Worm (Caenorhabditis elegans) whole organism, L2 larva: ENCODE measurements around the gene ncs-7.
A peak's percentile ranks its signal among the peaks of the same experiment; 100 is the strongest.

ENCODE experiments used
- C34F6.9 ChIP-seq: fragments of 150-350 bp; optimal IDR thresholded peaks from 2 replicates; lab custom pipeline; 2014; ENCODE audit warnings: missing biosample characterization, missing genetic modification characterization
- F13H6.1 ChIP-seq: sonication (generic microtip); optimal IDR thresholded peaks from 2 replicates; lab custom pipeline; 2016; ENCODE audit warnings: missing genetic modification characterization, missing compliant biosample characterization
- R02D3.7 ChIP-seq: fragments of 150-350 bp; optimal IDR thresholded peaks from 2 replicates; lab custom pipeline; 2014; ENCODE audit warnings: missing biosample characterization, missing genetic modification characterization
- Y55F3AM.14 ChIP-seq: fragments of 200-800 bp; sonication (Bioruptor generic); optimal IDR thresholded peaks from 2 replicates; lab custom pipeline; 2018; ENCODE audit warnings: mild to moderate bottlenecking, missing genetic modification characterization, missing compliant biosample characterization
- ZK546.5 ChIP-seq: sonication (generic microtip); optimal IDR thresholded peaks from 2 replicates; lab custom pipeline; 2017; ENCODE audit warnings: missing biosample characterization, missing genetic modification characterization
- alr-1 ChIP-seq: fragments of 150-350 bp; optimal IDR thresholded peaks from 2 replicates; lab custom pipeline; 2014; ENCODE audit warnings: missing biosample characterization, missing genetic modification characterization
- aly-2 ChIP-seq: fragments of 150-350 bp; optimal IDR thresholded peaks from 2 replicates; lab custom pipeline; 2014; ENCODE audit warnings: missing biosample characterization, missing genetic modification characterization
- blmp-1 ChIP-seq: sonication (generic microtip); optimal IDR thresholded peaks from 2 replicates; lab custom pipeline; 2017; ENCODE audit warnings: missing genetic modification characterization, mild to moderate bottlenecking, missing compliant biosample characterization, antibody characterized with exemption, moderate library complexity; ENCODE audit not compliant: insufficient read depth
- ceh-16 ChIP-seq: fragments of 150-350 bp; optimal IDR thresholded peaks from 2 replicates; lab custom pipeline; 2014; ENCODE audit warnings: missing biosample characterization, missing genetic modification characterization
- ceh-82 ChIP-seq: fragments of 150-350 bp; optimal IDR thresholded peaks from 2 replicates; lab custom pipeline; 2014; ENCODE audit warnings: missing biosample characterization, missing genetic modification characterization
- dmd-4 ChIP-seq: sonication (generic microtip); optimal IDR thresholded peaks from 2 replicates; lab custom pipeline; 2017; ENCODE audit warnings: missing biosample characterization, missing genetic modification characterization
- egl-27 ChIP-seq: sonication (generic microtip); optimal IDR thresholded peaks from 3 replicates; lab custom pipeline; 2017; ENCODE audit warnings: missing biosample characterization, missing genetic modification reagents, missing genetic modification characterization
- elt-1 ChIP-seq: fragments of 150-350 bp; optimal IDR thresholded peaks from 2 replicates; lab custom pipeline; 2014; ENCODE audit warnings: missing biosample characterization, missing genetic modification characterization
- elt-3 ChIP-seq: sonication (generic microtip); optimal IDR thresholded peaks from 2 replicates; lab custom pipeline; 2017; ENCODE audit warnings: missing biosample characterization, missing genetic modification characterization
- fos-1 ChIP-seq: fragments of 150-350 bp; optimal IDR thresholded peaks from 2 replicates; lab custom pipeline; 2014; ENCODE audit warnings: missing biosample characterization, missing genetic modification characterization
- gmeb-1 ChIP-seq: fragments of 150-350 bp; optimal IDR thresholded peaks from 2 replicates; lab custom pipeline; 2014; ENCODE audit warnings: missing biosample characterization, missing genetic modification characterization
- lin-11 ChIP-seq: fragments of 150-350 bp; sonication (generic microtip); optimal IDR thresholded peaks from 2 replicates; lab custom pipeline; 2014; ENCODE audit warnings: missing biosample characterization, missing genetic modification characterization, inconsistent platforms, mixed read lengths
- lin-13 ChIP-seq: fragments of 150-350 bp; optimal IDR thresholded peaks from 2 replicates; lab custom pipeline; 2014; ENCODE audit warnings: missing biosample characterization, missing genetic modification reagents, missing genetic modification characterization
- lin-39 ChIP-seq: fragments of 150-350 bp; optimal IDR thresholded peaks from 2 replicates; lab custom pipeline; 2014; ENCODE audit warnings: missing biosample characterization, missing genetic modification reagents, missing genetic modification characterization
- lsy-2 ChIP-seq, 2 experiments: fragments of 150-350 bp in 1 of 2; sonication (generic microtip) in 1 of 2; optimal IDR thresholded peaks; 2 replicates each; lab custom pipeline; 2014 to 2017; ENCODE audit warnings: missing biosample characterization in 2 of 2, missing genetic modification characterization in 2 of 2
- mbf-1 ChIP-seq: sonication (generic microtip); optimal IDR thresholded peaks from 2 replicates; lab custom pipeline; 2017; ENCODE audit warnings: missing biosample characterization, missing genetic modification characterization
- mdl-1 ChIP-seq, 2 experiments: fragments of 150-350 bp in 1 of 2; sonication (generic microtip) in 1 of 2; optimal IDR thresholded peaks; 2 replicates each; lab custom pipeline; 2017; ENCODE audit warnings: missing biosample characterization in 2 of 2, missing genetic modification characterization in 2 of 2
- nhr-11 ChIP-seq: fragments of 150-350 bp; optimal IDR thresholded peaks from 2 replicates; lab custom pipeline; 2014; ENCODE audit warnings: missing biosample characterization, missing genetic modification characterization
- nhr-129 ChIP-seq: fragments of 150-350 bp; optimal IDR thresholded peaks from 2 replicates; lab custom pipeline; 2014; ENCODE audit warnings: missing biosample characterization, missing genetic modification characterization
- nhr-21 ChIP-seq: fragments of 150-350 bp; optimal IDR thresholded peaks from 2 replicates; lab custom pipeline; 2014; ENCODE audit warnings: missing biosample characterization, missing genetic modification characterization
- nhr-23 ChIP-seq: fragments of 150-350 bp; optimal IDR thresholded peaks from 2 replicates; lab custom pipeline; 2014; ENCODE audit warnings: missing biosample characterization, missing genetic modification reagents, missing genetic modification characterization
- nhr-237 ChIP-seq: fragments of 150-350 bp; optimal IDR thresholded peaks from 2 replicates; lab custom pipeline; 2014; ENCODE audit warnings: missing biosample characterization, missing genetic modification characterization
- nhr-25 ChIP-seq: fragments of 150-350 bp; sonication (generic microtip); optimal IDR thresholded peaks from 3 replicates; lab custom pipeline; 2014; ENCODE audit warnings: missing biosample characterization, missing genetic modification characterization
- nhr-6 ChIP-seq: fragments of 150-350 bp; optimal IDR thresholded peaks from 2 replicates; lab custom pipeline; 2014; ENCODE audit warnings: missing biosample characterization, missing genetic modification characterization
- nhr-77 ChIP-seq: fragments of 150-350 bp; optimal IDR thresholded peaks from 2 replicates; lab custom pipeline; 2014; ENCODE audit warnings: missing biosample characterization, missing genetic modification characterization
- peb-1 ChIP-seq: fragments of 150-350 bp; optimal IDR thresholded peaks from 2 replicates; lab custom pipeline; 2014; ENCODE audit warnings: missing biosample characterization, missing genetic modification characterization
- skn-1 ChIP-seq: sonication (generic microtip); optimal IDR thresholded peaks from 2 replicates; lab custom pipeline; 2017; ENCODE audit warnings: missing biosample characterization, missing genetic modification characterization
- sma-3 ChIP-seq: sonication (generic microtip); optimal IDR thresholded peaks from 2 replicates; lab custom pipeline; 2016; ENCODE audit warnings: missing genetic modification reagents, missing genetic modification characterization, missing compliant biosample characterization
- sma-9 ChIP-seq, 2 experiments: fragments of 150-350 bp in 1 of 2; sonication (generic microtip) in 1 of 2; optimal IDR thresholded peaks; 2 replicates each; lab custom pipeline; 2014 to 2016; ENCODE audit warnings: missing genetic modification characterization in 2 of 2, mild to moderate bottlenecking in 1 of 2, missing biosample characterization in 1 of 2, missing compliant biosample characterization in 1 of 2, missing genetic modification reagents in 1 of 2, moderate library complexity in 1 of 2
- snpc-4 ChIP-seq: fragments of 150-350 bp; optimal IDR thresholded peaks from 2 replicates; lab custom pipeline; 2014; ENCODE audit warnings: missing biosample characterization, missing genetic modification characterization
- unc-55 ChIP-seq: fragments of 150-350 bp; sonication (generic microtip); optimal IDR thresholded peaks from 3 replicates; lab custom pipeline; 2014; ENCODE audit warnings: missing biosample characterization, missing genetic modification reagents, missing genetic modification characterization
- ztf-1 ChIP-seq: fragments of 200-800 bp; sonication (Bioruptor generic); conservative IDR thresholded peaks from 2 replicates; pipeline ENCODE4 v1.3.6; 2022; ENCODE audit warnings: missing genetic modification characterization, missing compliant biosample characterization
- ztf-11 ChIP-seq: sonication (generic microtip); optimal IDR thresholded peaks from 2 replicates; lab custom pipeline; 2017; ENCODE audit warnings: missing biosample characterization, missing genetic modification characterization
- ztf-4 ChIP-seq: fragments of 150-350 bp; optimal IDR thresholded peaks from 2 replicates; lab custom pipeline; 2014; ENCODE audit warnings: missing biosample characterization, missing genetic modification characterization

ncs-7 gene

ce11 chrX:17611180-17611579 is 3.2 kb upstream of the ncs-7 start:
- TF ChIP-seq lin-13 (GFP tag; lab: Kevin White, UChicago) (peak; percentile 3), R02D3.7 (tag; lab: Kevin White, UChicago) (no peak), ztf-1 (GFP tag; lab: Robert Waterston, UW) (no peak), sma-3 (GFP tag; lab: Kevin White, UChicago) (peak; percentile 54), lsy-2 (tag; optimal IDR thresholded peaks at IDR 0.05; lab: Kevin White, UChicago) (peak in 1 of 2 experiments; percentile 28), nhr-129 (peak; percentile 12), nhr-21 (tag; lab: Kevin White, UChicago) (peak; percentile 23), sma-9 (GFP tag; optimal IDR thresholded peaks at IDR 0.05; lab: Kevin White, UChicago) (peak; percentile 31), sma-9 (tag; optimal IDR thresholded peaks at IDR 0.05; lab: Kevin White, UChicago) (no peak)

ce11 chrX:17613024-17613423 is 1.3 kb upstream of the ncs-7 start:
- TF ChIP-seq nhr-77 (tag; lab: Kevin White, UChicago) (no peak), mbf-1 (tag; lab: Kevin White, UChicago) (no peak), aly-2 (no peak), Y55F3AM.14 (no peak), gmeb-1 (tag; lab: Kevin White, UChicago) (no peak), mdl-1 (tag; optimal IDR thresholded peaks at IDR 0.05; lab: Kevin White, UChicago) (no peak), alr-1 (tag; lab: Kevin White, UChicago) (no peak), ceh-82 (tag; lab: Kevin White, UChicago) (no peak), sma-9 (GFP tag; optimal IDR thresholded peaks at IDR 0.05; lab: Kevin White, UChicago) (no peak), sma-9 (tag; optimal IDR thresholded peaks at IDR 0.05; lab: Kevin White, UChicago) (no peak), lin-39 (tag; lab: Kevin White, UChicago) (no peak), nhr-11 (no peak), elt-1 (no peak), snpc-4 (tag; lab: Kevin White, UChicago) (no peak), nhr-6 (no peak), ztf-11 (tag; lab: Kevin White, UChicago) (no peak), peb-1 (tag; lab: Kevin White, UChicago) (no peak), lin-11 (tag; lab: Kevin White, UChicago) (no peak), nhr-237 (no peak)
- TF ChIP-seq, all 48 proteins: peak for 0

ce11 chrX:17625245-17625644 is 10.9 kb downstream of the ncs-7 start:
- TF ChIP-seq snpc-4 (tag; lab: Kevin White, UChicago) (no peak), elt-3 (tag; lab: Kevin White, UChicago) (no peak), mdl-1 (tag; optimal IDR thresholded peaks at IDR 0.05; lab: Kevin White, UChicago) (no peak), F13H6.1 (tag; lab: Kevin White, UChicago) (no peak), nhr-77 (tag; lab: Kevin White, UChicago) (no peak), nhr-237 (no peak), ceh-16 (tag; lab: Kevin White, UChicago) (no peak), ZK546.5 (tag; lab: Kevin White, UChicago) (no peak), nhr-6 (no peak), ceh-82 (tag; lab: Kevin White, UChicago) (no peak), blmp-1 (tag; lab: Kevin White, UChicago) (no peak), nhr-21 (tag; lab: Kevin White, UChicago) (no peak), lin-11 (tag; lab: Kevin White, UChicago) (no peak), lsy-2 (tag; optimal IDR thresholded peaks at IDR 0.05; lab: Kevin White, UChicago) (no peak)

- no peak for TF ChIP-seq skn-1 (tag; lab: Kevin White, UChicago)
- no peak for TF ChIP-seq Y55F3AM.14
- no peak for TF ChIP-seq nhr-11
- TF ChIP-seq lsy-2 (tag; optimal IDR thresholded peaks at IDR 0.05; lab: Kevin White, UChicago): no peak
Observed at ce11 chrX:17625729-17626128, 11.4 kb downstream of the ncs-7 start.

ce11 chrX:17626599-17626998 is 12.3 kb downstream of the ncs-7 start:
- peak; percentile 17 for TF ChIP-seq nhr-129
- TF ChIP-seq mdl-1 (tag; optimal IDR thresholded peaks at IDR 0.05; lab: Kevin White, UChicago): no peak
- TF ChIP-seq lin-11 (tag; lab: Kevin White, UChicago): no peak

- TF ChIP-seq peb-1 (tag; lab: Kevin White, UChicago): no peak
- TF ChIP-seq elt-1: no peak
- TF ChIP-seq dmd-4 (tag; lab: Kevin White, UChicago): no peak
- no peak for TF ChIP-seq ceh-82 (tag; lab: Kevin White, UChicago)
- TF ChIP-seq mbf-1 (tag; lab: Kevin White, UChicago): no peak
- TF ChIP-seq elt-3 (tag; lab: Kevin White, UChicago): no peak
- TF ChIP-seq mdl-1 (tag; optimal IDR thresholded peaks at IDR 0.05; lab: Kevin White, UChicago): peak in 1 of 2 experiments; percentile 41
- no peak for TF ChIP-seq nhr-23 (tag; lab: Kevin White, UChicago)
- TF ChIP-seq blmp-1 (tag; lab: Kevin White, UChicago): no peak
- TF ChIP-seq lsy-2 (tag; optimal IDR thresholded peaks at IDR 0.05; lab: Kevin White, UChicago): peak in 1 of 2 experiments; percentile 41
- no peak for TF ChIP-seq nhr-6
- no peak for TF ChIP-seq ceh-16 (tag; lab: Kevin White, UChicago)
- TF ChIP-seq egl-27: no peak
- no peak for TF ChIP-seq nhr-21 (tag; lab: Kevin White, UChicago)
- peak; percentile 52 for TF ChIP-seq unc-55 (GFP tag; lab: Kevin White, UChicago)
- no peak for TF ChIP-seq fos-1
- TF ChIP-seq nhr-25 (tag; lab: Kevin White, UChicago): no peak
- TF ChIP-seq sma-3 (GFP tag; lab: Kevin White, UChicago): no peak
- TF ChIP-seq nhr-77 (tag; lab: Kevin White, UChicago): no peak
- TF ChIP-seq ztf-4 (tag; lab: Kevin White, UChicago): peak; percentile 26
- no peak for TF ChIP-seq Y55F3AM.14
- peak; percentile 62 for TF ChIP-seq C34F6.9 (tag; lab: Kevin White, UChicago)
- TF ChIP-seq sma-9 (GFP tag; optimal IDR thresholded peaks at IDR 0.05; lab: Kevin White, UChicago): peak; percentile 39
- no peak for TF ChIP-seq sma-9 (tag; optimal IDR thresholded peaks at IDR 0.05; lab: Kevin White, UChicago)
Observed at ce11 chrX:17627382-17627781, 13.0 kb downstream of the ncs-7 start.
